Fruit fly (Drosophila melanogaster): ENCODE measurements around the gene bon.

bon gene

DNA sequence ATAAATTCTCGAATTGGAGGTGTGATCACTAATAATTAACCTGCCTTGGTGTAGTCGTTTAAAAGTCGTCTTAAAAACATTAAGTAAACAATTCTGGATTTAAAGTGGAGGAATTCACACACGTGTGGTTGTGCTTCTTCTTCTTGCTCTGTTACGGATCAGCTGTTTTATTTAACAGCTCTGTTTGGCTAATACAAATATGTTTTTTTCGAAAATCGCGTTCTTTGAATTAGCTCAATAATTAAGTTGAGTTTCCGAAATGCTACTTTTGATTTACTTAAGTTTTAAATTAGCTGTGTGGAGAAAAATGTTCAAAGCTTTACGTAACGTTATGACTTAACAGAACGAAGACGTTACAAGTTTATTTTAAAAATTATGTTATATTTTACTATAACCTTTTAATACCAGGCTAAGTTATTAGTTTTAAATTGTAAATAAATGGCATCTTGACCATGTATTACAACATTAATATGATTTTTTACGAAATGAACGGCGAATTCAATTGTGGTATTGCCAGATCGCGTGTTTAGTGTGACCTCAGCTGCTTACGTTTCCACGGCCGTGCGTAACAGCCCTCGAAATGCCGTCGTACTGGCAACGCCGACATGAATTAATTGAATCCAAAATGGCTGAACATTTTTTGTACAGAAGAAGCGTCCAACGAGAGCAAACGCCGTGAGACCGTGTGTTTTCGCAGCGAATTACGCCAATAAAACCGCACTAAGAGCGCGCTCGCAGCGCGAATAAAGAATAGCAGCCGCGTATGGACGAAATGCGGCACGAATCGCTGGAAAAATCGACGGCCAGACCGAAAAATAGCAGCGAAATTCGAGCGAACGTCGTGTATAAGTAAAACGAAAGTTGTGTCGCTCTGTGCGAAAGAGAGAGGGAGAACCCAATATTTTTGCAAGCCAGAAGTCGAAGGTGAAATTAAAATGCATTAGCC lies at the start of gene bon, which contains the start of gene Pus1 (continued):
- no peak for TF ChIP-seq CG16779 (tag; optimal IDR thresholded peaks at IDR 0.05)
- no peak for TF ChIP-seq CG6808 (GFP tag; optimal IDR thresholded peaks at IDR 0.05)
- TF ChIP-seq pdm3 (GFP tag; optimal IDR thresholded peaks at IDR 0.05) = peak; percentile 12

DNA sequence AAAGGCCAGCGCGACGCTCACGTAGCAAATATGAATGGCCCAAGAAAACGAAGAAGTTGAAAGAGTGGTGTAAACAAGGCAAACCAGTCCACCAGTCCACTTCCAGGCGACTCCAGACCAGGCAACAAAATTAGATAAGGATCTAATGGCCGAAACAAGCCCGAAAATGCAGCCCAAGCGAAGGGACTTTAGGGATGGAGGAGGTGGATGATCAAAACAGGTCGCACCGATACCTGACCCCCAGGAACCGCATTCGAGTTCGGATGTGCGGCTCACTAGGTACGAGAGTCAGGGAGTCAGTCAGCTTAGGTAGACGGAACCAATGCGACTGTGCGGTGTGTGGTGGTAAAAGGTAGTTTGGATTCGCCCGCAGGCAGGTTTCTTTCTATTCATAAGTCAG lies 49.7 kb upstream of the bon start:
- TF ChIP-seq CG9139 (GFP tag; optimal IDR thresholded peaks at IDR 0.05) (no peak), Eip78C (GFP tag) (peak; percentile 23), Sox14 (GFP tag; optimal IDR thresholded peaks at IDR 0.05) (no peak), CG11762 (GFP tag; optimal IDR thresholded peaks at IDR 0.05; ENCODE audit: insufficient read depth) (no peak)

DNA sequence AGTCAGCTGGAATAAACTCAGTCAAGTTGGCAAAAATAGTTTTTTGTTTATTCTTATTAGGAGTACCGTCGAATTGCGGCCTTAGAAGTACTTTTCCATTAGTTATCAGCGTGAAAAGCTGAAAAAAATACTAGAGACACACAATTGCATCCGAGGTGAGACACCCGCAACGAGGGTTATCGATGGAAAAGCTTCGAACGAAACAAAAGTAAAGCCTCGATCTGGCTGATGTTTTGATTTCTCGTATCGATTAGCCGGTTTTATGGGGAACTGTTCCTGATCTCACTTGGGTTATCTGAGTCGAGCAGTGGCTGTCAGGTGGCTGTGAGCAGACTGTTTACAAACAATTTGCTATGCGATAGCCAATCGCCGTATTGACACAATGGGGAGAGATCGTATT lies 49.2 kb upstream of the bon start:
- TF ChIP-seq salr (GFP tag; optimal IDR thresholded peaks at IDR 0.05) (no peak), CG8319 (GFP tag; optimal IDR thresholded peaks at IDR 0.05) (no peak), svp (GFP tag) (peak; percentile 99), fkh (GFP tag; optimal IDR thresholded peaks at IDR 0.05) (peak; percentile 15)

DNA sequence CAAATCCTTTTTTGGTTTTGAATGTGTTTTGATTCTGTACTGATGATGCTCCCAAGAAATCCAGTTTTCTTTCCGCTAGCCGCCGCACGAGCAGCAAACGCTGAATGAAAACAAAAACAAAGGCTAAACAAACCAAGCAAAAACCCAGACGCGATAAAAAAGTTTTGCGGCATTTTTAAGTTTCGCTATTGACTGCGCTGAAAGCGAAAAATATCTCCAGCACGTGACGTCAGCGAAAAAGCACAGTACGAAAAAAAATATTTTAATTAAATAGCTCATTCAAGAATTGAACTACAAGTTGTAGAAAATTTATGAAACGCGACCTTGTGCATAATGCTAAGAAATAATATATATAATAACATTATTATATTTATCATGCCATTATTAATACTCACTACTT lies 48.0 kb upstream of the bon start:
- TF ChIP-seq OdsH (GFP tag; optimal IDR thresholded peaks at IDR 0.05) (peak; percentile 17), Eip75B (GFP tag; optimal IDR thresholded peaks at IDR 0.05) (no peak)

- no peak for TF ChIP-seq spab (GFP tag; optimal IDR thresholded peaks at IDR 0.05)
- no peak for TF ChIP-seq cyc (GFP tag; optimal IDR thresholded peaks at IDR 0.05)
- TF ChIP-seq CG11902 (GFP tag; optimal IDR thresholded peaks at IDR 0.05) = no peak
- peak; percentile 45; the same call in 1 of the 3 replicates for TF ChIP-seq eg (GFP tag; IDR thresholded peaks at IDR 0.05)
- peak; percentile 31; the same call in 1 of the 3 replicates for TF ChIP-seq CG6163 (GFP tag; IDR thresholded peaks at IDR 0.05)
- TF ChIP-seq svp (GFP tag) = peak; percentile 62
- TF ChIP-seq salr (GFP tag; optimal IDR thresholded peaks at IDR 0.05) = no peak
- peak; percentile 54 for TF ChIP-seq fkh (GFP tag; optimal IDR thresholded peaks at IDR 0.05)
- no peak for TF ChIP-seq Met (GFP tag; optimal IDR thresholded peaks at IDR 0.05)
- TF ChIP-seq CG32006 (GFP tag; optimal IDR thresholded peaks at IDR 0.05) = no peak
- no peak for TF ChIP-seq Sox15 (GFP tag; optimal IDR thresholded peaks at IDR 0.05)
- no peak for TF ChIP-seq CG11294 (GFP tag; IDR thresholded peaks at IDR 0.05)
- no peak for TF ChIP-seq Sox102F (GFP tag; optimal IDR thresholded peaks at IDR 0.05)
- no peak for TF ChIP-seq Smox (GFP tag; optimal IDR thresholded peaks at IDR 0.05)
These were observed 47.3 kb upstream of the bon start for dm6 chr3R:20545678-20546077.

DNA sequence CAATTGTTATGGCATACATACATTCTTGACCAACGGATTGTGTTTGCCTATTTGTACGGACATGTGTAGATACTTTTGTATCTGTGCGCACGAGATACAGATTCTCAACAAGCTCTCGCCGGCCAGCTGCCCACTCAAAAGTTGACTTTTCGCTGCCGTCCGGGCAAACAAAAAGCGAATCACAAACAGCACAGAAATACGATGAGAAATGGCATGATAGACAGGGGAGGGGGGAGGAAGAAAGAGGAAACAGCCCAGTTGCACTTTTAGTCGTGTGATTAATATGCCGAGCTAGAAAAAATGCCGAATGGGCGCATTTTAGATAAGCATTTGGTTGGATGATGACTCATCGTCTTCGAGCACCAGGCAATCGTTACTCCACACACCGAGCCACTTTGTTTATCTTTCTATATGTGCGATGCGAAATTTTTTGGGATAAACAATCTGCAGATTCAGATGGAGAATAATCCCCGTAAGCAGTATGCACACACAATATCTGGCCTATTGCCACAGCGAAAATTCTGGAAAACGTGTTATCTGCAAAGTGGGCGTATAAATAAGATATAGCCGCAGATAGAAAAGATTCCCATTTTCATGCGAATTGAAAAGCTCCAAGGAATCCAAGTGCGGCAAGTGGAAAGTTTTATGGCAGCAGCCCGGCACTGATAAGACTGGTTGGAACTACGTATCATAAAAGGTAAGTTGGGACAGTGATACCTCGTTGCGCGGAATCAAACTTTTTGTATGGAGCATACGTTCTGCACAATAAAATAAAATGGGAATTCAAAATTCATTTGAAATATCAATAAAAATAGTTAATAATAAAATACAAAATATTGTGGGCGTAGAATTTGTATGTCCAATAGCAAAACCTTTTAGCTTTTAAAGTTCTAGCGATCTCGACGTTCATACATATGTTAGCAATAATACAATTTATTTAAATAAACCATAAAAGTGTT lies 46.0 kb upstream of the bon start:
- peak; percentile 37 for TF ChIP-seq Hr4 (GFP tag; optimal IDR thresholded peaks at IDR 0.05)
- TF ChIP-seq svp (GFP tag) = peak; percentile 31
- peak; percentile 19; the same call in 1 of the 3 replicates for TF ChIP-seq CG6163 (GFP tag; IDR thresholded peaks at IDR 0.05)
- TF ChIP-seq CG10669 (GFP tag; optimal IDR thresholded peaks at IDR 0.05) = peak; percentile 26
- TF ChIP-seq CG11294 (GFP tag; IDR thresholded peaks at IDR 0.05) = no peak
- TF ChIP-seq Eip78C (GFP tag) = peak; percentile 70
- peak; percentile 1 for TF ChIP-seq Hr39 (GFP tag; optimal IDR thresholded peaks at IDR 0.05)
- no peak for TF ChIP-seq Ets21C (GFP tag; optimal IDR thresholded peaks at IDR 0.05)
- peak; percentile 49 for TF ChIP-seq OdsH (GFP tag; optimal IDR thresholded peaks at IDR 0.05)
- TF ChIP-seq fkh (GFP tag; optimal IDR thresholded peaks at IDR 0.05) = peak; percentile 18
- peak; percentile 59 for TF ChIP-seq vri (GFP tag; optimal IDR thresholded peaks at IDR 0.05)
- TF ChIP-seq CG10631 (GFP tag; optimal IDR thresholded peaks at IDR 0.05) = no peak
- no peak for TF ChIP-seq CG6808 (GFP tag; optimal IDR thresholded peaks at IDR 0.05)
- no peak for TF ChIP-seq eg (GFP tag; IDR thresholded peaks at IDR 0.05)
- TF ChIP-seq achi (GFP tag; optimal IDR thresholded peaks at IDR 0.05) = peak; percentile 18
- no peak for TF ChIP-seq CG32006 (GFP tag; optimal IDR thresholded peaks at IDR 0.05)
- TF ChIP-seq CG6276 (GFP tag; optimal IDR thresholded peaks at IDR 0.05) = no peak
- peak; percentile 30 for TF ChIP-seq Met (GFP tag; optimal IDR thresholded peaks at IDR 0.05)
- peak; percentile 49 for TF ChIP-seq CG15336 (GFP tag; IDR thresholded peaks at IDR 0.05)

All from whole organism, prepupa.